Fruit fly (Drosophila melanogaster) whole organism, embryonic: ENCODE results near the gene CG31294.

Experiments used
- Abd-B ChIP-seq: fragments of 200-800 bp; sonication (Bioruptor generic); optimal IDR thresholded peaks from 2 replicates; lab custom pipeline; 2018; ENCODE audit warnings: missing biosample characterization, mild to moderate bottlenecking, missing genetic modification characterization, moderate library complexity
- Ada2b ChIP-seq: fragments of 200-800 bp; sonication (Bioruptor generic); IDR thresholded peaks from 2 replicates; pipeline ENCODE4 v1.3.6; 2022; ENCODE audit warnings: missing biosample characterization, missing genetic modification characterization
- CG10147 ChIP-seq: fragments of 200-800 bp; sonication (Bioruptor generic); optimal IDR thresholded peaks from 2 replicates; lab custom pipeline; 2019; ENCODE audit warnings: missing biosample characterization, mild to moderate bottlenecking, missing genetic modification characterization, moderate library complexity
- CG10462 ChIP-seq: fragments of 200-800 bp; sonication (Bioruptor generic); optimal IDR thresholded peaks from 2 replicates; lab custom pipeline; 2016; ENCODE audit warnings: missing biosample characterization, missing genetic modification characterization
- CG11504 ChIP-seq: fragments of 200-800 bp; sonication (Bioruptor generic); optimal IDR thresholded peaks from 3 replicates; lab custom pipeline; 2019; ENCODE audit warnings: missing biosample characterization, mild to moderate bottlenecking, missing genetic modification characterization, moderate library complexity
- CG12236 ChIP-seq: fragments of 200-800 bp; sonication (Bioruptor generic); optimal IDR thresholded peaks from 2 replicates; lab custom pipeline; 2016; ENCODE audit warnings: missing biosample characterization, missing genetic modification characterization
- CG12659 ChIP-seq: fragments of 200-800 bp; sonication (Bioruptor generic); optimal IDR thresholded peaks from 3 replicates; lab custom pipeline; 2017; ENCODE audit warnings: mild to moderate bottlenecking, missing biosample characterization, missing genetic modification reagents, missing genetic modification characterization
- CG13287 ChIP-seq: fragments of 200-800 bp; sonication (Bioruptor generic); IDR thresholded peaks from 2 replicates; pipeline ENCODE4 v1.3.6; 2022; ENCODE audit warnings: missing biosample characterization, missing genetic modification characterization; ENCODE audit not compliant: partially characterized antibody
- CG2678 ChIP-seq: fragments of 200-800 bp; sonication (Bioruptor generic); optimal IDR thresholded peaks from 3 replicates; lab custom pipeline; 2019; ENCODE audit warnings: missing biosample characterization, mild to moderate bottlenecking, missing genetic modification characterization, moderate library complexity
- CG2889 ChIP-seq: fragments of 200-800 bp; sonication (Bioruptor generic); IDR thresholded peaks from 3 replicates; pipeline ENCODE4 v1.3.6; 2022; ENCODE audit warnings: missing biosample characterization, missing genetic modification characterization
- CG33213 ChIP-seq: fragments of 200-800 bp; sonication (Bioruptor generic); optimal IDR thresholded peaks from 3 replicates; lab custom pipeline; 2016; ENCODE audit warnings: missing biosample characterization, missing genetic modification characterization
- CG33557 ChIP-seq: fragments of 200-800 bp; sonication (Bioruptor generic); optimal IDR thresholded peaks from 2 replicates; lab custom pipeline; 2019; ENCODE audit warnings: missing biosample characterization, mild to moderate bottlenecking, missing genetic modification characterization, moderate library complexity
- CG3407 ChIP-seq: fragments of 200-800 bp; sonication (Bioruptor generic); optimal IDR thresholded peaks from 2 replicates; lab custom pipeline; 2018; ENCODE audit warnings: missing biosample characterization, mild to moderate bottlenecking, missing genetic modification characterization
- CG5180 ChIP-seq: fragments of 200-800 bp; sonication (Bioruptor generic); optimal IDR thresholded peaks from 3 replicates; lab custom pipeline; 2017; ENCODE audit warnings: missing biosample characterization, missing genetic modification characterization, mild to moderate bottlenecking, moderate library complexity, missing genetic modification reagents
- CG6654 ChIP-seq: fragments of 200-800 bp; sonication (Bioruptor generic); optimal IDR thresholded peaks from 2 replicates; lab custom pipeline; 2017; ENCODE audit warnings: missing biosample characterization, mild to moderate bottlenecking, missing genetic modification characterization
- CG6683 ChIP-seq: fragments of 200-800 bp; sonication (Bioruptor generic); optimal IDR thresholded peaks from 2 replicates; lab custom pipeline; 2017; ENCODE audit warnings: missing biosample characterization, mild to moderate bottlenecking, missing genetic modification characterization, missing genetic modification reagents
- CG7745 ChIP-seq: fragments of 200-800 bp; sonication (Bioruptor generic); optimal IDR thresholded peaks from 2 replicates; lab custom pipeline; 2018; ENCODE audit warnings: missing biosample characterization, mild to moderate bottlenecking, missing genetic modification characterization, moderate library complexity
- CG7786 ChIP-seq: fragments of 200-800 bp; sonication (Bioruptor generic); optimal IDR thresholded peaks from 2 replicates; lab custom pipeline; 2016; ENCODE audit warnings: missing biosample characterization, missing genetic modification characterization
- CG7987 ChIP-seq: fragments of 200-800 bp; sonication (Bioruptor generic); optimal IDR thresholded peaks from 2 replicates; lab custom pipeline; 2018; ENCODE audit warnings: missing biosample characterization, mild to moderate bottlenecking, missing genetic modification characterization, moderate library complexity
- Camta ChIP-seq: fragments of 200-800 bp; sonication (Bioruptor generic); optimal IDR thresholded peaks from 2 replicates; lab custom pipeline; 2016; ENCODE audit warnings: missing biosample characterization, missing genetic modification characterization
- Ets97D ChIP-seq: fragments of 200-800 bp; sonication (Bioruptor generic); optimal IDR thresholded peaks from 3 replicates; lab custom pipeline; 2016; ENCODE audit warnings: missing biosample characterization, missing genetic modification characterization
- Hr3 ChIP-seq: fragments of 200-800 bp; sonication (Bioruptor generic); optimal IDR thresholded peaks from 3 replicates; lab custom pipeline; 2016; ENCODE audit warnings: missing biosample characterization, missing genetic modification characterization
- Mad ChIP-seq: fragments of 200-800 bp; sonication (Bioruptor generic); optimal IDR thresholded peaks from 2 replicates; lab custom pipeline; 2016; ENCODE audit warnings: missing biosample characterization, missing genetic modification characterization
- Max ChIP-seq: fragments of 200-800 bp; sonication (Bioruptor generic); optimal IDR thresholded peaks from 2 replicates; lab custom pipeline; 2016; ENCODE audit warnings: missing biosample characterization, mild to moderate bottlenecking, missing genetic modification characterization
- Meics ChIP-seq: fragments of 200-800 bp; sonication (Bioruptor generic); optimal IDR thresholded peaks from 2 replicates; lab custom pipeline; 2017; ENCODE audit warnings: missing biosample characterization, mild to moderate bottlenecking, missing genetic modification characterization
- Mes4 ChIP-seq: fragments of 200-800 bp; sonication (Bioruptor generic); optimal IDR thresholded peaks from 2 replicates; lab custom pipeline; 2016; ENCODE audit warnings: missing biosample characterization, missing genetic modification characterization
- NfI ChIP-seq: fragments of 200-800 bp; sonication (Bioruptor generic); optimal IDR thresholded peaks from 3 replicates; lab custom pipeline; 2018; ENCODE audit warnings: missing biosample characterization, mild to moderate bottlenecking, missing genetic modification characterization, moderate library complexity
- Rfx ChIP-seq: fragments of 200-800 bp; sonication (Bioruptor generic); IDR thresholded peaks from 2 replicates; pipeline ENCODE4 v1.3.6; 2022; ENCODE audit warnings: missing biosample characterization, missing genetic modification characterization
- bigmax ChIP-seq: fragments of 200-800 bp; sonication (Bioruptor generic); optimal IDR thresholded peaks from 2 replicates; lab custom pipeline; 2018; ENCODE audit warnings: missing biosample characterization, mild to moderate bottlenecking, missing genetic modification characterization
- bsh ChIP-seq, 2 experiments: fragments of 200-800 bp; sonication (Bioruptor generic); optimal IDR thresholded peaks; 2 replicates each; lab custom pipeline; 2017 to 2018; ENCODE audit warnings: mild to moderate bottlenecking in 2 of 2, missing biosample characterization in 2 of 2, missing genetic modification characterization in 2 of 2, moderate library complexity in 1 of 2
- btn ChIP-seq: fragments of 200-800 bp; sonication (Bioruptor generic); optimal IDR thresholded peaks from 2 replicates; lab custom pipeline; 2016; ENCODE audit warnings: missing biosample characterization, missing genetic modification characterization
- cad ChIP-seq: fragments of >200 bp; optimal IDR thresholded peaks from 2 replicates; lab custom pipeline; 2017; ENCODE audit warnings: missing biosample characterization, missing genetic modification characterization
- da ChIP-seq: fragments of 200-800 bp; sonication (Bioruptor generic); optimal IDR thresholded peaks from 2 replicates; lab custom pipeline; 2016; ENCODE audit warnings: missing biosample characterization, missing genetic modification characterization
- dmrt11E ChIP-seq: fragments of 200-800 bp; sonication (Bioruptor generic); optimal IDR thresholded peaks from 3 replicates; lab custom pipeline; 2018; ENCODE audit warnings: missing biosample characterization, mild to moderate bottlenecking, missing genetic modification characterization, moderate library complexity
- hkb ChIP-seq, 2 experiments: fragments of 200-800 bp in 1 of 2; fragments of >200 bp in 1 of 2; sonication (Bioruptor generic) in 1 of 2; IDR thresholded peaks in 1 of 2; optimal IDR thresholded peaks in 1 of 2; 2 replicates each; pipeline versions ENCODE4 v1.3.6 to Lab custom; 2017 to 2022; ENCODE audit warnings: missing biosample characterization in 1 of 2, missing genetic modification characterization in 1 of 2
- jumu ChIP-seq: fragments of 200-800 bp; sonication (Bioruptor generic); optimal IDR thresholded peaks from 3 replicates; lab custom pipeline; 2016; ENCODE audit warnings: missing biosample characterization, missing genetic modification characterization
- ken ChIP-seq: fragments of 200-800 bp; sonication (Bioruptor generic); IDR thresholded peaks from 3 replicates; pipeline ENCODE4 v1.3.6; 2022; ENCODE audit warnings: missing biosample characterization, missing genetic modification characterization
- lilli ChIP-seq: fragments of 200-800 bp; sonication (Bioruptor generic); optimal IDR thresholded peaks from 3 replicates; lab custom pipeline; 2016; ENCODE audit warnings: missing biosample characterization, missing genetic modification characterization
- mirr ChIP-seq: fragments of 200-800 bp; sonication (Bioruptor generic); optimal IDR thresholded peaks from 3 replicates; lab custom pipeline; 2018; ENCODE audit warnings: missing biosample characterization, mild to moderate bottlenecking, missing genetic modification characterization
- odd ChIP-seq: fragments of 200-800 bp; sonication (Bioruptor generic); optimal IDR thresholded peaks from 2 replicates; lab custom pipeline; 2017; ENCODE audit warnings: missing biosample characterization, mild to moderate bottlenecking, missing genetic modification characterization
- sqz ChIP-seq: fragments of 200-800 bp; sonication (Bioruptor generic); optimal IDR thresholded peaks from 3 replicates; lab custom pipeline; 2018; ENCODE audit warnings: missing biosample characterization, mild to moderate bottlenecking, missing genetic modification characterization
- tna ChIP-seq: fragments of 200-800 bp; sonication (Bioruptor generic); IDR thresholded peaks from 2 replicates; pipeline ENCODE4 v1.3.6; 2022; ENCODE audit warnings: missing biosample characterization, missing genetic modification characterization; ENCODE audit not compliant: partially characterized antibody
- toy ChIP-seq: fragments of 200-800 bp; sonication (Bioruptor generic); IDR thresholded peaks from 2 replicates; pipeline ENCODE4 v1.3.6; 2022; ENCODE audit warnings: missing biosample characterization, missing genetic modification characterization
- twi ChIP-seq: fragments of 200-800 bp; optimal IDR thresholded peaks from 2 replicates; lab custom pipeline; 2019; ENCODE audit warnings: missing biosample characterization, mild to moderate bottlenecking, missing genetic modification characterization, moderate library complexity
- vfl ChIP-seq: fragments of 200-800 bp; sonication (Bioruptor generic); optimal IDR thresholded peaks from 2 replicates; lab custom pipeline; 2016; ENCODE audit warnings: missing biosample characterization, missing genetic modification characterization

The CG31294 gene

dm6 chr3R:15673248-15673647 lies 43.1 kb downstream of the CG31294 start (continued):
- TF ChIP-seq hkb (optimal IDR thresholded peaks at IDR 0.05; lab: Kevin White, UChicago) (no peak), hkb (GFP tag; IDR thresholded peaks at IDR 0.05; lab: Robert Waterston, UW) (no peak), Mes4 (GFP tag; lab: Kevin White, UChicago) (no peak), CG7987 (no peak), CG2889 (GFP tag; lab: Robert Waterston, UW) (no peak), Meics (GFP tag; lab: Kevin White, UChicago) (no peak), da (GFP tag; lab: Kevin White, UChicago) (no peak), NfI (GFP tag; lab: Kevin White, UChicago) (no peak), btn (no peak), CG2678 (tag; lab: Kevin White, UChicago) (no peak), CG10462 (GFP tag; lab: Kevin White, UChicago) (no peak), vfl (GFP tag; lab: Kevin White, UChicago) (no peak), mirr (GFP tag; lab: Kevin White, UChicago) (no peak), Abd-B (GFP tag; lab: Kevin White, UChicago) (no peak), Hr3 (GFP tag; lab: Kevin White, UChicago) (no peak), CG33213 (GFP tag; lab: Kevin White, UChicago) (no peak), CG13287 (no peak), bsh (GFP tag; optimal IDR thresholded peaks at IDR 0.05; lab: Kevin White, UChicago) (no peak), CG3407 (GFP tag; lab: Kevin White, UChicago) (no peak), odd (no peak), CG7786 (GFP tag; lab: Kevin White, UChicago) (no peak), CG10147 (GFP tag; lab: Kevin White, UChicago) (no peak), tna (GFP tag; lab: Robert Waterston, UW) (no peak), Ada2b (GFP tag; lab: Robert Waterston, UW) (no peak), dmrt11E (tag; lab: Kevin White, UChicago) (peak; percentile 49), CG11504 (tag; lab: Kevin White, UChicago) (peak; percentile 0), sqz (peak; percentile 34), CG5180 (GFP tag; lab: Kevin White, UChicago) (no peak), CG6654 (GFP tag; lab: Kevin White, UChicago) (no peak), CG12659 (GFP tag; lab: Kevin White, UChicago) (no peak), ken (0 out of 3 replicates have a peak, but pooled peaks have one; percentile 1), Max (GFP tag; lab: Kevin White, UChicago) (no peak), Camta (no peak), toy (GFP tag; lab: Robert Waterston, UW) (no peak), twi (peak; percentile 70), jumu (GFP tag; lab: Kevin White, UChicago) (no peak), CG33557 (GFP tag; lab: Kevin White, UChicago) (peak; percentile 12), bigmax (GFP tag; lab: Kevin White, UChicago) (no peak), lilli (GFP tag; lab: Kevin White, UChicago) (no peak), CG6683 (GFP tag; lab: Kevin White, UChicago) (no peak), Rfx (GFP tag; lab: Robert Waterston, UW) (no peak), Mad (GFP tag; lab: Kevin White, UChicago) (no peak), CG7745 (tag; lab: Kevin White, UChicago) (peak; percentile 30), CG12236 (GFP tag; lab: Kevin White, UChicago) (no peak), cad (GFP tag; lab: Kevin White, UChicago) (no peak), Ets97D (GFP tag; lab: Kevin White, UChicago) (no peak)
